Worm (Caenorhabditis elegans) whole organism, young adult: ENCODE results near the gene E04F6.15.
A peak's percentile ranks its signal among the peaks of the same experiment; 100 is the strongest.

ENCODE experiments used
- T26A5.8 ChIP-seq: sonication (generic microtip); optimal IDR thresholded peaks from 2 replicates; lab custom pipeline; 2016; ENCODE audit warnings: missing genetic modification characterization, missing compliant biosample characterization
- ama-1 ChIP-seq, 3 experiments: fragments of 150-350 bp in 1 of 3; sonication (generic microtip) in 2 of 3; optimal IDR thresholded peaks; 2 replicates each; lab custom pipeline; 2014 to 2018; ENCODE audit warnings: missing biosample characterization in 2 of 3, missing genetic modification characterization in 2 of 3, missing genetic modification reagents in 2 of 3
- ceh-79 ChIP-seq: sonication (generic microtip); optimal IDR thresholded peaks from 2 replicates; lab custom pipeline; 2017; ENCODE audit warnings: mild to moderate bottlenecking, missing genetic modification characterization, missing compliant biosample characterization
- ets-4 ChIP-seq: fragments of 200-800 bp; sonication (Bioruptor generic); optimal IDR thresholded peaks from 2 replicates; lab custom pipeline; 2018; ENCODE audit warnings: mild to moderate bottlenecking, missing genetic modification characterization, missing compliant biosample characterization
- lin-26 ChIP-seq: fragments of 200-800 bp; sonication (Bioruptor generic); IDR thresholded peaks from 2 replicates; pipeline ENCODE4 v1.3.6; 2022; ENCODE audit warnings: missing genetic modification reagents, missing genetic modification characterization, missing compliant biosample characterization
- lin-35 ChIP-seq, 3 experiments: fragments of 150-350 bp in 2 of 3; sonication (generic microtip) in 1 of 3; optimal IDR thresholded peaks; 2 replicates each; lab custom pipeline; 2014 to 2018; ENCODE audit warnings: missing biosample characterization in 3 of 3, missing genetic modification characterization in 3 of 3, missing genetic modification reagents in 3 of 3
- lsl-1 ChIP-seq: fragments of 200-800 bp; sonication (Bioruptor generic); optimal IDR thresholded peaks from 2 replicates; lab custom pipeline; 2018; ENCODE audit warnings: mild to moderate bottlenecking, missing genetic modification characterization, moderate library complexity, missing compliant biosample characterization
- lsy-27 ChIP-seq: sonication (generic microtip); optimal IDR thresholded peaks from 2 replicates; lab custom pipeline; 2017; ENCODE audit warnings: missing genetic modification characterization, mild to moderate bottlenecking, missing compliant biosample characterization, antibody characterized with exemption, missing genotype, borderline replicate concordance; ENCODE audit not compliant: insufficient read depth
- rpc-1 ChIP-seq, 2 experiments: fragments of 150-350 bp in 1 of 2; sonication (generic microtip) in 1 of 2; optimal IDR thresholded peaks; 2 replicates each; lab custom pipeline; 2014 to 2018; ENCODE audit warnings: missing biosample characterization in 1 of 2, missing genetic modification characterization in 1 of 2, missing genetic modification reagents in 1 of 2, missing genotype in 1 of 2
- unc-62 ChIP-seq: fragments of 150-350 bp; optimal IDR thresholded peaks from 2 replicates; lab custom pipeline; 2014; ENCODE audit warnings: missing biosample characterization, missing genetic modification reagents, missing genetic modification characterization
- ztf-3 ChIP-seq: fragments of 200-800 bp; sonication (Bioruptor generic); optimal IDR thresholded peaks from 2 replicates; lab custom pipeline; 2018; ENCODE audit warnings: mild to moderate bottlenecking, missing genetic modification characterization, missing compliant biosample characterization

- peak; percentile 96 for TF ChIP-seq lin-26
- TF ChIP-seq lin-35 (GFP tag; optimal IDR thresholded peaks at IDR 0.05; lab: Kevin White, UChicago): peak in 1 of 3 experiments; percentile 66
- TF ChIP-seq ceh-79 (tag; lab: Kevin White, UChicago): peak; percentile 91
- no peak for TF ChIP-seq unc-62 (GFP tag; lab: Kevin White, UChicago)
- TF ChIP-seq T26A5.8 (tag; lab: Kevin White, UChicago): peak; percentile 79
- peak; percentile 62 for TF ChIP-seq ets-4 (GFP tag; lab: Kevin White, UChicago)
- peak; percentile 60 for TF ChIP-seq lsl-1 (GFP tag; lab: Kevin White, UChicago)
- TF ChIP-seq rpc-1 (optimal IDR thresholded peaks at IDR 0.05; lab: Kevin White, UChicago): peak; percentile 99
- TF ChIP-seq rpc-1 (tag; optimal IDR thresholded peaks at IDR 0.05; lab: Kevin White, UChicago): peak; percentile 98
- TF ChIP-seq lsy-27 (tag; lab: Kevin White, UChicago): peak; percentile 52
- peak; percentile 51 for TF ChIP-seq ztf-3
- no peak for TF ChIP-seq ama-1 (optimal IDR thresholded peaks at IDR 0.05; lab: Kevin White, UChicago)
- TF ChIP-seq ama-1 (GFP tag; optimal IDR thresholded peaks at IDR 0.05; lab: Kevin White, UChicago): peak; percentile 87 to 93
These were observed 26.4 kb downstream of the E04F6.15 start, which contains the start of gene pdl-1 for ce11 chrII:7183493-7184272.
